Worm (Caenorhabditis elegans): ENCODE measurements around the gene kcmf-1.

- TF ChIP-seq W03F9.2 (tag; optimal IDR thresholded peaks at IDR 0.05) = no peak
- no peak for TF ChIP-seq dao-5 (tag; optimal IDR thresholded peaks at IDR 0.05)
- no peak for TF ChIP-seq him-1 (tag; optimal IDR thresholded peaks at IDR 0.05)
Measured at ce11 chrIII:7873481-7873880, 44.3 kb downstream of the kcmf-1 start, which contains the start of gene tyr-1.

Data from whole organism, L4/young adult.